Fruit fly (Drosophila melanogaster) whole organism, prepupa: ENCODE measurements around the gene CG12531.

Source experiments
- CG10631 ChIP-seq: fragments of 200-800 bp; sonication (Bioruptor generic); optimal IDR thresholded peaks from 2 replicates; lab custom pipeline; 2016; ENCODE audit warnings: missing biosample characterization, missing genetic modification characterization
- CG10669 ChIP-seq: fragments of 200-800 bp; sonication (Bioruptor generic); optimal IDR thresholded peaks from 3 replicates; lab custom pipeline; 2018; ENCODE audit warnings: missing biosample characterization, mild to moderate bottlenecking, missing genetic modification characterization, moderate library complexity
- CG11294 ChIP-seq: fragments of 200-800 bp; sonication (Bioruptor generic); IDR thresholded peaks from 2 replicates; pipeline ENCODE4 v1.3.6; 2022; ENCODE audit warnings: missing biosample characterization, missing genetic modification characterization
- CG11762 ChIP-seq: fragments of 200-800 bp; sonication (Bioruptor generic); optimal IDR thresholded peaks from 3 replicates; lab custom pipeline; 2016; ENCODE audit warnings: missing biosample characterization, missing genetic modification characterization; ENCODE audit not compliant: insufficient read depth
- CG11902 ChIP-seq: fragments of 200-800 bp; sonication (Bioruptor generic); optimal IDR thresholded peaks from 3 replicates; lab custom pipeline; 2016; ENCODE audit warnings: missing biosample characterization, missing genetic modification characterization
- CG15336 ChIP-seq: fragments of 200-800 bp; sonication (Bioruptor generic); IDR thresholded peaks from 2 replicates; pipeline ENCODE4 v1.3.6; 2022; ENCODE audit warnings: missing biosample characterization, missing genetic modification characterization
- CG1621 ChIP-seq: fragments of 200-800 bp; sonication (Bioruptor generic); optimal IDR thresholded peaks from 3 replicates; lab custom pipeline; 2018; ENCODE audit warnings: missing biosample characterization, mild to moderate bottlenecking, missing genetic modification characterization
- CG3032 ChIP-seq: fragments of 200-800 bp; optimal IDR thresholded peaks from 2 replicates; lab custom pipeline; 2019; ENCODE audit warnings: missing biosample characterization, mild to moderate bottlenecking, missing genetic modification characterization, moderate library complexity
- CG31627 ChIP-seq: fragments of 200-800 bp; sonication (Bioruptor generic); optimal IDR thresholded peaks from 3 replicates; lab custom pipeline; 2016; ENCODE audit warnings: missing biosample characterization, missing genetic modification characterization
- CG34406 ChIP-seq: fragments of 200-800 bp; sonication (Bioruptor generic); optimal IDR thresholded peaks from 3 replicates; lab custom pipeline; 2016; ENCODE audit warnings: missing biosample characterization, missing genetic modification characterization
- CG3919 ChIP-seq: fragments of 200-800 bp; sonication (Bioruptor generic); optimal IDR thresholded peaks from 3 replicates; lab custom pipeline; 2016; ENCODE audit warnings: missing biosample characterization, missing genetic modification characterization
- CG4318 ChIP-seq: fragments of 200-800 bp; sonication (Bioruptor generic); optimal IDR thresholded peaks from 3 replicates; lab custom pipeline; 2017; ENCODE audit warnings: missing biosample characterization, mild to moderate bottlenecking, missing genetic modification characterization
- CG6163 ChIP-seq: fragments of 200-800 bp; sonication (Bioruptor generic); IDR thresholded peaks from 3 replicates; pipeline ENCODE4 v1.3.6; 2022; ENCODE audit warnings: missing biosample characterization, missing genetic modification characterization
- CG6792 ChIP-seq: fragments of 200-800 bp; sonication (Bioruptor generic); optimal IDR thresholded peaks from 3 replicates; lab custom pipeline; 2016; ENCODE audit warnings: missing biosample characterization, missing genetic modification characterization
- CG6808 ChIP-seq: fragments of 200-800 bp; sonication (Bioruptor generic); optimal IDR thresholded peaks from 3 replicates; lab custom pipeline; 2017; ENCODE audit warnings: missing biosample characterization, missing genetic modification characterization, mild to moderate bottlenecking, moderate library complexity, missing genetic modification reagents
- CG6854 ChIP-seq: fragments of 200-800 bp; sonication (Bioruptor generic); optimal IDR thresholded peaks from 2 replicates; lab custom pipeline; 2017; ENCODE audit warnings: missing biosample characterization, mild to moderate bottlenecking, missing genetic modification characterization
- CG7368 ChIP-seq: fragments of 200-800 bp; sonication (Bioruptor generic); optimal IDR thresholded peaks from 3 replicates; lab custom pipeline; 2016; ENCODE audit warnings: missing biosample characterization, missing genetic modification characterization
- CG8119 ChIP-seq: fragments of 200-800 bp; sonication (Bioruptor generic); IDR thresholded peaks from 3 replicates; pipeline ENCODE4 v1.3.6; 2022; ENCODE audit warnings: missing biosample characterization, missing genetic modification characterization
- CG8319 ChIP-seq: fragments of 200-800 bp; sonication (Bioruptor generic); optimal IDR thresholded peaks from 3 replicates; lab custom pipeline; 2016; ENCODE audit warnings: missing biosample characterization, missing genetic modification characterization
- CG8632 ChIP-seq: fragments of 200-800 bp; sonication (Bioruptor generic); optimal IDR thresholded peaks from 3 replicates; lab custom pipeline; 2016; ENCODE audit warnings: missing biosample characterization, missing genetic modification characterization
- CG9139 ChIP-seq: fragments of 200-800 bp; sonication (Bioruptor generic); optimal IDR thresholded peaks from 3 replicates; lab custom pipeline; 2017; ENCODE audit warnings: missing biosample characterization, mild to moderate bottlenecking, missing genetic modification characterization
- Eip78C ChIP-seq: fragments of 200-800 bp; sonication (Bioruptor generic); peaks from one replicate; lab custom pipeline; 2016; ENCODE audit warnings: missing biosample characterization, missing genetic modification characterization
- Eip93F ChIP-seq: fragments of 200-800 bp; sonication (Bioruptor generic); optimal IDR thresholded peaks from 2 replicates; lab custom pipeline; 2016; ENCODE audit warnings: missing biosample characterization, mild to moderate bottlenecking, missing genetic modification characterization
- Ets96B ChIP-seq: fragments of 200-800 bp; optimal IDR thresholded peaks from 2 replicates; lab custom pipeline; 2019; ENCODE audit warnings: missing biosample characterization, mild to moderate bottlenecking, missing genetic modification characterization, moderate library complexity
- Hr38 ChIP-seq: sonication (Bioruptor generic); optimal IDR thresholded peaks from 2 replicates; lab custom pipeline; 2016; ENCODE audit warnings: missing biosample characterization, missing genetic modification characterization
- Hr39 ChIP-seq: fragments of 200-800 bp; sonication (Bioruptor generic); optimal IDR thresholded peaks from 2 replicates; lab custom pipeline; 2016; ENCODE audit warnings: missing biosample characterization, missing genetic modification characterization
- Lpt ChIP-seq: fragments of 200-800 bp; sonication (Bioruptor generic); optimal IDR thresholded peaks from 3 replicates; lab custom pipeline; 2016; ENCODE audit warnings: missing biosample characterization, missing genetic modification characterization
- Sox14 ChIP-seq: fragments of 200-800 bp; sonication (Bioruptor generic); optimal IDR thresholded peaks from 3 replicates; lab custom pipeline; 2016; ENCODE audit warnings: missing biosample characterization, missing genetic modification characterization
- Sox15 ChIP-seq: fragments of 200-800 bp; sonication (Bioruptor generic); optimal IDR thresholded peaks from 3 replicates; lab custom pipeline; 2016; ENCODE audit warnings: missing biosample characterization, missing genetic modification characterization
- achi ChIP-seq: fragments of 200-800 bp; sonication (Bioruptor generic); optimal IDR thresholded peaks from 3 replicates; lab custom pipeline; 2016; ENCODE audit warnings: missing biosample characterization, missing genetic modification characterization
- cyc ChIP-seq: fragments of 200-800 bp; sonication (Bioruptor generic); optimal IDR thresholded peaks from 3 replicates; lab custom pipeline; 2016; ENCODE audit warnings: missing biosample characterization, missing genetic modification characterization
- dac ChIP-seq: fragments of 200-800 bp; sonication (Bioruptor generic); optimal IDR thresholded peaks from 2 replicates; lab custom pipeline; 2017; ENCODE audit warnings: missing biosample characterization, mild to moderate bottlenecking, missing genetic modification characterization
- eg ChIP-seq: fragments of 200-800 bp; sonication (Bioruptor generic); IDR thresholded peaks from 3 replicates; pipeline ENCODE4 v1.3.6; 2022; ENCODE audit warnings: missing biosample characterization, missing genetic modification characterization
- esn ChIP-seq: fragments of 200-800 bp; sonication (Bioruptor generic); optimal IDR thresholded peaks from 2 replicates; lab custom pipeline; 2016; ENCODE audit warnings: missing biosample characterization, mild to moderate bottlenecking, missing genetic modification characterization, moderate library complexity
- lz ChIP-seq: fragments of 200-800 bp; sonication (Bioruptor generic); optimal IDR thresholded peaks from 3 replicates; lab custom pipeline; 2016; ENCODE audit warnings: missing biosample characterization, missing genetic modification characterization
- net ChIP-seq: fragments of 200-800 bp; sonication (Bioruptor generic); optimal IDR thresholded peaks from 3 replicates; lab custom pipeline; 2016; ENCODE audit warnings: missing biosample characterization, missing genetic modification characterization
- pdm3 ChIP-seq: fragments of 200-800 bp; sonication (Bioruptor generic); optimal IDR thresholded peaks from 3 replicates; lab custom pipeline; 2016; ENCODE audit warnings: missing biosample characterization, missing genetic modification characterization
- spab ChIP-seq: fragments of 200-800 bp; sonication (Bioruptor generic); optimal IDR thresholded peaks from 2 replicates; lab custom pipeline; 2017; ENCODE audit warnings: missing biosample characterization, mild to moderate bottlenecking, missing genetic modification characterization, missing genetic modification reagents
- ss ChIP-seq, 2 experiments: fragments of 200-800 bp; sonication (Bioruptor generic); optimal IDR thresholded peaks; 2 replicates in 1 of 2; 3 replicates in 1 of 2; lab custom pipeline; 2017 to 2018; ENCODE audit warnings: mild to moderate bottlenecking in 2 of 2, missing biosample characterization in 2 of 2, missing genetic modification characterization in 2 of 2, moderate library complexity in 1 of 2
- svp ChIP-seq: fragments of 200-800 bp; sonication (Bioruptor generic); peaks from one replicate; lab custom pipeline; 2016; ENCODE audit warnings: missing biosample characterization, missing genetic modification characterization
- vri ChIP-seq: fragments of 200-800 bp; sonication (Bioruptor generic); optimal IDR thresholded peaks from 3 replicates; lab custom pipeline; 2016; ENCODE audit warnings: missing biosample characterization, mild to moderate bottlenecking, missing genetic modification characterization

CG12531 gene

dm6 chrX:19735270-19735669, 16.5 kb downstream of the CG12531 start, which contains the start of gene CG14234:
TSS of gene CG14234 (plus strand) at chrX:19735570.
- TF ChIP-seq CG3919 (no peak), pdm3 (no peak), lz (no peak), CG10631 (GFP tag; lab: Kevin White, UChicago) (no peak), CG4318 (GFP tag; lab: Kevin White, UChicago) (no peak), CG10669 (GFP tag; lab: Kevin White, UChicago) (no peak), cyc (GFP tag; lab: Kevin White, UChicago) (no peak), CG7368 (no peak), Eip78C (no peak)

DNA sequence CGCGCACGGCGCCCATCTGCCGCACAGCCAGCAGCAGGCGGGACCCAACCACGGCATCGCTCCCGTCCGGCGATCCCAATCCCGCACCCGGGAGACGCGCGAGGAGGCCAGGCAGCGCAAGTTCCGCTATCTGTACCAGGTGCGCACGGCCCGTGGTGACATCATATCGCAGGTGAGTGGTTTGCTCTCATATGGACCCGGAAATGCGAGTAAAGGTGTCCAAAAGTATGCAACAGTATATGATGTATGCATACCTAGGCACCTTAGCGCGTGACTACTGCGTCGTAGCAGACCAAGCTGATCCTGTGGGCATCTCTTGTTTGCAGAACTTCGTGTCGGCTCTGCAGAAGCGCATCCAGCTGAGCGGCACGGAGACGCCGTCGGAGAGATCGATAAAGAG, 19.1 kb downstream of the CG12531 start:
- no peak for TF ChIP-seq achi (GFP tag; lab: Kevin White, UChicago)
- TF ChIP-seq Hr39 = no peak
- no peak for TF ChIP-seq Sox14 (GFP tag; lab: Kevin White, UChicago)
- no peak for TF ChIP-seq Sox15 (GFP tag; lab: Kevin White, UChicago)
- TF ChIP-seq CG34406 (GFP tag; lab: Kevin White, UChicago) = no peak
- no peak for TF ChIP-seq CG3919
- TF ChIP-seq svp (GFP tag; lab: Kevin White, UChicago) = no peak
- no peak for TF ChIP-seq net
- TF ChIP-seq Eip78C = no peak

dm6 chrX:19744003-19744488, 25.3 kb downstream of the CG12531 start, which contains the start of the genes CG18809, COX6B, CG33932 and Rpp20:
TSS of gene CG18809 (minus strand) at chrX:19744335.
TSS of gene COX6B (minus strand) at chrX:19744335.
TSS of gene CG33932 (plus strand) at chrX:19744431.
TSS of gene Rpp20 (plus strand) at chrX:19744431.
- TF ChIP-seq vri (GFP tag; lab: Kevin White, UChicago) (peak; percentile 98), CG11762 (GFP tag; lab: Kevin White, UChicago) (no peak), achi (GFP tag; lab: Kevin White, UChicago) (peak; percentile 100), CG8632 (GFP tag; lab: Kevin White, UChicago) (no peak), Eip93F (GFP tag; lab: Kevin White, UChicago) (no peak), lz (peak; percentile 55), Hr39 (peak; percentile 39), CG11902 (GFP tag; lab: Kevin White, UChicago) (no peak), CG8319 (GFP tag; lab: Kevin White, UChicago) (peak; percentile 1), CG3919 (peak; percentile 59), dac (GFP tag; lab: Kevin White, UChicago) (peak; percentile 28), CG10669 (GFP tag; lab: Kevin White, UChicago) (no peak), CG6163 (GFP tag; lab: Robert Waterston, UW) (peak; percentile 44; the same call in 1 of the 3 replicates), CG1621 (tag; lab: Kevin White, UChicago) (peak; percentile 5), Hr38 (no peak), eg (GFP tag; lab: Robert Waterston, UW) (peak; percentile 60; the same call in 1 of the 3 replicates), Lpt (GFP tag; lab: Kevin White, UChicago) (no peak), CG6808 (GFP tag; lab: Kevin White, UChicago) (no peak), CG6792 (peak; percentile 5), CG31627 (GFP tag; lab: Kevin White, UChicago) (peak; percentile 59), CG15336 (peak; percentile 34; the same call in 1 of the 2 replicates), Sox14 (GFP tag; lab: Kevin White, UChicago) (peak; percentile 65), Ets96B (tag; lab: Kevin White, UChicago) (no peak), CG9139 (GFP tag; lab: Kevin White, UChicago) (no peak), CG11294 (GFP tag; lab: Robert Waterston, UW) (0 out of 2 replicates have a peak, but pooled peaks have one; percentile 17), Eip78C (peak; percentile 66), esn (GFP tag; lab: Kevin White, UChicago) (peak; percentile 48), CG6854 (GFP tag; lab: Kevin White, UChicago) (peak; percentile 43), CG8119 (GFP tag; lab: Robert Waterston, UW) (no peak; the same call in 2 of the 3 replicates), cyc (GFP tag; lab: Kevin White, UChicago) (peak; percentile 48), spab (no peak), CG3032 (tag; lab: Kevin White, UChicago) (peak; percentile 21), ss (GFP tag; optimal IDR thresholded peaks at IDR 0.05; lab: Kevin White, UChicago) (peak in 1 of 2 experiments; percentile 30)
